Worm (Caenorhabditis elegans): ENCODE data around the gene srz-79.

ce11 chrIV:3520957-3521356, 27.5 kb downstream of the srz-79 start:
- no peak for TF ChIP-seq lin-13 (GFP tag; optimal IDR thresholded peaks at IDR 0.05)
- no peak for TF ChIP-seq aly-2 (tag; optimal IDR thresholded peaks at IDR 0.05)
- TF ChIP-seq nhr-11 (tag; optimal IDR thresholded peaks at IDR 0.05), result no peak
- no peak for TF ChIP-seq skn-1 (tag; optimal IDR thresholded peaks at IDR 0.05)
- no peak for TF ChIP-seq snpc-4 (tag; optimal IDR thresholded peaks at IDR 0.05)
- peak; percentile 31 for TF ChIP-seq sma-9 (GFP tag; optimal IDR thresholded peaks at IDR 0.05)
- no peak for TF ChIP-seq sma-9 (tag; optimal IDR thresholded peaks at IDR 0.05)
- TF ChIP-seq lsy-2 (tag; optimal IDR thresholded peaks at IDR 0.05), result peak in 1 of 2 experiments; percentile 10
- TF ChIP-seq nhr-6 (tag; optimal IDR thresholded peaks at IDR 0.05), result no peak
- no peak for TF ChIP-seq ama-1 (optimal IDR thresholded peaks at IDR 0.05)
- TF ChIP-seq zag-1 (tag; optimal IDR thresholded peaks at IDR 0.05), result peak; percentile 39
- TF ChIP-seq unc-39 (tag; optimal IDR thresholded peaks at IDR 0.05), result no peak
- TF ChIP-seq nhr-12 (tag; optimal IDR thresholded peaks at IDR 0.05), result no peak
- TF ChIP-seq mdl-1 (tag; optimal IDR thresholded peaks at IDR 0.05), result peak in 1 of 2 experiments; percentile 18
- no peak for TF ChIP-seq fos-1 (tag; optimal IDR thresholded peaks at IDR 0.05)
